Worm (Caenorhabditis elegans): ENCODE results near the gene F53F4.12.

The F53F4.12 gene

ce11 chrV:13606651-13607242 lies 19.1 kb upstream of the F53F4.12 start, which contains the start of gene fmo-4:
Gene fmo-4, minus strand, starts transcription at chrV:13606701.
- no peak for TF ChIP-seq ceh-30 (tag; optimal IDR thresholded peaks at IDR 0.05)
- TF ChIP-seq pha-2 (tag; optimal IDR thresholded peaks at IDR 0.05) = no peak
- no peak for TF ChIP-seq ref-2 (tag; optimal IDR thresholded peaks at IDR 0.05)
- TF ChIP-seq dmd-4 (tag; optimal IDR thresholded peaks at IDR 0.05; ENCODE audit: borderline replicate concordance) = no peak
- TF ChIP-seq ama-1 (optimal IDR thresholded peaks at IDR 0.05) = no peak
- no peak for TF ChIP-seq pqm-1 (tag; optimal IDR thresholded peaks at IDR 0.05)
- TF ChIP-seq madf-2 (tag; optimal IDR thresholded peaks at IDR 0.05) = no peak
- TF ChIP-seq syd-9 (tag; optimal IDR thresholded peaks at IDR 0.05) = no peak
- no peak for TF ChIP-seq ceh-24 (tag; optimal IDR thresholded peaks at IDR 0.05)
- TF ChIP-seq nhr-232 (tag; optimal IDR thresholded peaks at IDR 0.05) = no peak
- TF ChIP-seq tbx-2 (tag; optimal IDR thresholded peaks at IDR 0.05) = no peak
- no peak for TF ChIP-seq sox-4 (tag; optimal IDR thresholded peaks at IDR 0.05)
- TF ChIP-seq ceh-34 (tag; optimal IDR thresholded peaks at IDR 0.05) = no peak
- TF ChIP-seq elt-2 (tag; optimal IDR thresholded peaks at IDR 0.05) = no peak
- TF ChIP-seq nfya-1 (tag; optimal IDR thresholded peaks at IDR 0.05) = no peak

ce11 chrV:13608486-13608885 lies 17.4 kb upstream of the F53F4.12 start:
- no peak for TF ChIP-seq nfya-1 (tag; optimal IDR thresholded peaks at IDR 0.05)
- no peak for TF ChIP-seq odd-2 (tag; optimal IDR thresholded peaks at IDR 0.05)
- TF ChIP-seq fax-1 (tag; optimal IDR thresholded peaks at IDR 0.05) = no peak
- TF ChIP-seq Y22D7AL.16 (tag; optimal IDR thresholded peaks at IDR 0.05) = no peak
- no peak for TF ChIP-seq che-1 (tag; optimal IDR thresholded peaks at IDR 0.05)

ce11 chrV:13609806-13610205 lies 16.0 kb upstream of the F53F4.12 start:
- no peak for TF ChIP-seq mec-3 (tag; optimal IDR thresholded peaks at IDR 0.05; ENCODE audit: borderline replicate concordance)
- TF ChIP-seq K09A11.1 (tag; optimal IDR thresholded peaks at IDR 0.05; ENCODE audit: insufficient read depth) = no peak
- TF ChIP-seq hlh-8 (tag; optimal IDR thresholded peaks at IDR 0.05) = no peak

ce11 chrV:13611782-13612181 lies 14.1 kb upstream of the F53F4.12 start, which contains the start of gene spig-9:
Gene spig-9, minus strand, starts transcription at chrV:13611882.
- TF ChIP-seq ceh-22 (tag; optimal IDR thresholded peaks at IDR 0.05) (no peak), ets-4 (tag; optimal IDR thresholded peaks at IDR 0.05) (no peak), hlh-8 (tag; optimal IDR thresholded peaks at IDR 0.05) (no peak), ceh-31 (tag; optimal IDR thresholded peaks at IDR 0.05) (no peak), ama-1 (optimal IDR thresholded peaks at IDR 0.05) (no peak), ceh-18 (tag; optimal IDR thresholded peaks at IDR 0.05) (no peak), ceh-6 (GFP tag; optimal IDR thresholded peaks at IDR 0.05) (no peak), F13H6.1 (tag; optimal IDR thresholded peaks at IDR 0.05) (no peak), pqm-1 (tag; optimal IDR thresholded peaks at IDR 0.05) (no peak), pag-3 (tag; optimal IDR thresholded peaks at IDR 0.05; ENCODE audit: borderline replicate concordance) (no peak), ceh-30 (tag; optimal IDR thresholded peaks at IDR 0.05) (no peak), fkh-10 (GFP tag; optimal IDR thresholded peaks at IDR 0.05) (no peak), hlh-30 (tag; optimal IDR thresholded peaks at IDR 0.05; ENCODE audit: insufficient read depth) (no peak), ztf-16 (tag; optimal IDR thresholded peaks at IDR 0.05) (no peak), dve-1 (tag; optimal IDR thresholded peaks at IDR 0.05) (no peak), C08G9.2 (tag; optimal IDR thresholded peaks at IDR 0.05) (no peak), ceh-48 (tag; optimal IDR thresholded peaks at IDR 0.05) (no peak), npax-4 (tag; optimal IDR thresholded peaks at IDR 0.05) (no peak), unc-3 (GFP tag; conservative IDR thresholded peaks at IDR 0.05) (no peak), unc-3 (tag; optimal IDR thresholded peaks at IDR 0.05) (no peak)

Data from whole organism, late embryonic.